Worm (Caenorhabditis elegans) whole organism, early embryonic: ENCODE results near the gene ZK470.14.

Experiments
- F13C5.2 ChIP-seq: sonication (generic microtip); optimal IDR thresholded peaks from 2 replicates; lab custom pipeline; 2017; ENCODE audit warnings: mild to moderate bottlenecking, missing genetic modification characterization, inconsistent platforms, missing compliant biosample characterization
- ama-1 ChIP-seq: fragments of 150-350 bp; optimal IDR thresholded peaks from 2 replicates; lab custom pipeline; 2014
- flt-1 ChIP-seq: fragments of 200-800 bp; sonication (Bioruptor generic); IDR thresholded peaks from 2 replicates; pipeline ENCODE4 v1.3.6; 2022; ENCODE audit warnings: missing genetic modification characterization, missing compliant biosample characterization
- hmbx-1 ChIP-seq: sonication (generic microtip); optimal IDR thresholded peaks from 2 replicates; lab custom pipeline; 2016; ENCODE audit warnings: mild to moderate bottlenecking, missing genetic modification characterization, missing compliant biosample characterization
- sea-1 ChIP-seq: fragments of 200-800 bp; sonication (Bioruptor generic); conservative IDR thresholded peaks from 2 replicates; pipeline ENCODE4 v1.3.6; 2022; ENCODE audit warnings: missing genetic modification characterization, missing compliant biosample characterization
- tbx-37 ChIP-seq: fragments of 200-800 bp; sonication (Bioruptor generic); conservative IDR thresholded peaks from 2 replicates; pipeline ENCODE4 v1.3.6; 2022; ENCODE audit warnings: missing genetic modification reagents, missing genetic modification characterization, missing compliant biosample characterization

DNA sequence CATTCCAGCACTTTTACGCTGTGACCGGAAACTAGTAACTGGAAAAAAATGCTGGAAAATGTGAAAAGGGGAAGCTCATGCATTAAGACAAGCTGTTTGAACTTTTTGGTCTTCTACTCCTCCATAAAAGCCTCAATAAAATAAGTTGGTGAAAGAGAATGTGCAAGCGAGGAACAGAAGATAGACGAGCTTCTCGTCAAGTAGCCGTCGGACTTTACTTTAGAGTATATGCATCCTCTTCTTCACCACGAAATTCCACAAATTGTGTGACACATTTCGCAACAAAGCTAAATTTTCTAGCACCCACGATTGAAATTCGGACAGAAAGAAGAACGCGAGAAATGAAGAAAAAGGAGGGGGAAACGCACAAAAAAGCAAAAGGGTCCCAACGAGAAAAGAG, 7.3 kb upstream of the ZK470.14 start:
- TF ChIP-seq ama-1 (lab: Kevin White, UChicago) (no peak), F13C5.2 (tag; lab: Kevin White, UChicago) (no peak), hmbx-1 (tag; lab: Kevin White, UChicago) (no peak), flt-1 (GFP tag; lab: Robert Waterston, UW) (no peak), tbx-37 (no peak), sea-1 (GFP tag; lab: Robert Waterston, UW) (no peak)
